Worm (Caenorhabditis elegans) whole organism, young adult: ENCODE measurements around the gene C25H3.7.

Experiments
- B0336.3 ChIP-seq: fragments of 200-800 bp; sonication (Bioruptor generic); IDR thresholded peaks from 2 replicates; pipeline ENCODE4 v1.3.6; 2022; ENCODE audit warnings: missing genetic modification characterization, missing compliant biosample characterization
- C06A6.2 ChIP-seq: fragments of 200-800 bp; sonication (Bioruptor generic); conservative IDR thresholded peaks from 2 replicates; pipeline ENCODE4 v1.3.6; 2022; ENCODE audit warnings: missing genetic modification characterization, missing compliant biosample characterization
- F49E8.2 ChIP-seq: sonication (generic microtip); optimal IDR thresholded peaks from 3 replicates; lab custom pipeline; 2017; ENCODE audit warnings: missing genetic modification characterization, mild to moderate bottlenecking, missing compliant biosample characterization, antibody characterized with exemption, moderate library complexity; ENCODE audit not compliant: insufficient read depth
- F57C9.4 ChIP-seq: sonication (generic microtip); optimal IDR thresholded peaks from 2 replicates; lab custom pipeline; 2017; ENCODE audit warnings: mild to moderate bottlenecking, missing genetic modification characterization, missing compliant biosample characterization
- K12H6.12 ChIP-seq: fragments of 200-800 bp; sonication (Bioruptor generic); optimal IDR thresholded peaks from 2 replicates; lab custom pipeline; 2018; ENCODE audit warnings: mild to moderate bottlenecking, missing genetic modification characterization, missing compliant biosample characterization
- T07F8.4 ChIP-seq: sonication (generic microtip); optimal IDR thresholded peaks from 2 replicates; lab custom pipeline; 2016; ENCODE audit warnings: mild to moderate bottlenecking, missing genetic modification characterization, moderate library complexity, missing compliant biosample characterization
- T26A5.8 ChIP-seq: sonication (generic microtip); optimal IDR thresholded peaks from 2 replicates; lab custom pipeline; 2016; ENCODE audit warnings: missing genetic modification characterization, missing compliant biosample characterization
- Y67H2A.10 ChIP-seq: fragments of 200-800 bp; sonication (Bioruptor generic); conservative IDR thresholded peaks from 2 replicates; pipeline ENCODE4 v1.3.6; 2022; ENCODE audit warnings: missing genetic modification reagents, missing genetic modification characterization, missing compliant biosample characterization
- ama-1 ChIP-seq, 3 experiments: fragments of 150-350 bp in 1 of 3; sonication (generic microtip) in 2 of 3; optimal IDR thresholded peaks; 2 replicates each; lab custom pipeline; 2014 to 2018; ENCODE audit warnings: missing biosample characterization in 2 of 3, missing genetic modification characterization in 2 of 3, missing genetic modification reagents in 2 of 3
- aptf-3 ChIP-seq: fragments of 200-800 bp; sonication (Bioruptor generic); IDR thresholded peaks from 2 replicates; pipeline ENCODE4 v1.3.6; 2022; ENCODE audit warnings: missing genetic modification characterization, missing compliant biosample characterization
- attf-3 ChIP-seq: fragments of 200-800 bp; sonication (Bioruptor generic); conservative IDR thresholded peaks from 2 replicates; pipeline ENCODE4 v1.3.6; 2022; ENCODE audit warnings: missing genetic modification reagents, missing genetic modification characterization, missing compliant biosample characterization
- bed-2 ChIP-seq: fragments of 200-800 bp; sonication (Bioruptor generic); IDR thresholded peaks from 2 replicates; pipeline ENCODE4 v1.3.6; 2022; ENCODE audit warnings: missing genetic modification reagents, missing genetic modification characterization, missing compliant biosample characterization
- cebp-2 ChIP-seq: fragments of 200-800 bp; sonication (Bioruptor generic); IDR thresholded peaks from 2 replicates; pipeline ENCODE4 v1.3.6; 2022; ENCODE audit warnings: missing genetic modification characterization, missing compliant biosample characterization
- ceh-100 ChIP-seq: fragments of 200-800 bp; sonication (Bioruptor generic); IDR thresholded peaks from 2 replicates; pipeline ENCODE4 v1.3.6; 2022; ENCODE audit warnings: missing genetic modification reagents, missing genetic modification characterization, missing compliant biosample characterization
- chd-7 ChIP-seq: sonication (generic microtip); optimal IDR thresholded peaks from 2 replicates; lab custom pipeline; 2016; ENCODE audit warnings: mild to moderate bottlenecking, missing genetic modification characterization, moderate library complexity, missing compliant biosample characterization
- egl-18 ChIP-seq: fragments of 200-800 bp; sonication (Bioruptor generic); IDR thresholded peaks from 2 replicates; pipeline ENCODE4 v1.3.6; 2022; ENCODE audit warnings: missing genetic modification reagents, missing genetic modification characterization, missing compliant biosample characterization
- egrh-3 ChIP-seq: fragments of 200-800 bp; sonication (Bioruptor generic); IDR thresholded peaks from 2 replicates; pipeline ENCODE4 v1.3.6; 2022; ENCODE audit warnings: missing genetic modification reagents, missing genetic modification characterization, missing compliant biosample characterization
- ets-4 ChIP-seq: fragments of 200-800 bp; sonication (Bioruptor generic); optimal IDR thresholded peaks from 2 replicates; lab custom pipeline; 2018; ENCODE audit warnings: mild to moderate bottlenecking, missing genetic modification characterization, missing compliant biosample characterization
- gei-17 ChIP-seq: fragments of 200-800 bp; sonication (Bioruptor generic); optimal IDR thresholded peaks from 2 replicates; lab custom pipeline; 2018; ENCODE audit warnings: mild to moderate bottlenecking, missing genetic modification characterization, missing compliant biosample characterization
- hlh-12 ChIP-seq: sonication (generic microtip); optimal IDR thresholded peaks from 2 replicates; lab custom pipeline; 2016; ENCODE audit warnings: missing genetic modification characterization, missing compliant biosample characterization
- hsf-1 ChIP-seq: fragments of 200-800 bp; sonication (Bioruptor generic); IDR thresholded peaks from 2 replicates; pipeline ENCODE4 v1.3.6; 2022; ENCODE audit warnings: missing genetic modification reagents, missing genetic modification characterization, missing compliant biosample characterization
- lag-1 ChIP-seq: fragments of 200-800 bp; sonication (Bioruptor generic); IDR thresholded peaks from 2 replicates; pipeline ENCODE4 v1.3.6; 2022; ENCODE audit warnings: missing genetic modification reagents, missing genetic modification characterization, missing compliant biosample characterization
- let-607 ChIP-seq, 2 experiments: fragments of 200-800 bp in 1 of 2; sonication (Bioruptor generic) in 1 of 2; sonication (generic microtip) in 1 of 2; optimal IDR thresholded peaks; 2 replicates each; lab custom pipeline; 2016 to 2018; ENCODE audit warnings: mild to moderate bottlenecking in 2 of 2, missing compliant biosample characterization in 2 of 2, missing genetic modification characterization in 2 of 2, moderate library complexity in 2 of 2, missing genotype in 1 of 2
- lin-54 ChIP-seq: fragments of 200-800 bp; sonication (Bioruptor generic); optimal IDR thresholded peaks from 2 replicates; lab custom pipeline; 2018; ENCODE audit warnings: mild to moderate bottlenecking, missing genetic modification characterization, missing compliant biosample characterization
- lsl-1 ChIP-seq: fragments of 200-800 bp; sonication (Bioruptor generic); optimal IDR thresholded peaks from 2 replicates; lab custom pipeline; 2018; ENCODE audit warnings: mild to moderate bottlenecking, missing genetic modification characterization, moderate library complexity, missing compliant biosample characterization
- madf-10 ChIP-seq: sonication (generic microtip); optimal IDR thresholded peaks from 2 replicates; lab custom pipeline; 2016; ENCODE audit warnings: mild to moderate bottlenecking, missing genetic modification characterization, missing compliant biosample characterization
- mcd-1 ChIP-seq: fragments of 200-800 bp; sonication (Bioruptor generic); IDR thresholded peaks from 2 replicates; pipeline ENCODE4 v1.3.6; 2022; ENCODE audit warnings: missing genetic modification reagents, missing genetic modification characterization, missing compliant biosample characterization
- mel-28 ChIP-seq: sonication (generic microtip); optimal IDR thresholded peaks from 2 replicates; lab custom pipeline; 2016; ENCODE audit warnings: borderline replicate concordance, mild to moderate bottlenecking, missing genetic modification characterization, missing compliant biosample characterization
- mes-4 ChIP-seq: sonication (generic microtip); optimal IDR thresholded peaks from 2 replicates; lab custom pipeline; 2016; ENCODE audit warnings: missing genotype, missing genetic modification characterization, missing compliant biosample characterization
- nfya-2 ChIP-seq: fragments of 200-800 bp; sonication (Bioruptor generic); IDR thresholded peaks from 2 replicates; pipeline ENCODE4 v1.3.6; 2022; ENCODE audit warnings: missing genetic modification reagents, missing genetic modification characterization, missing compliant biosample characterization
- nhr-179 ChIP-seq: sonication (generic microtip); optimal IDR thresholded peaks from 2 replicates; lab custom pipeline; 2016; ENCODE audit warnings: mild to moderate bottlenecking, missing genetic modification characterization, missing compliant biosample characterization
- nhr-27 ChIP-seq: fragments of 200-800 bp; sonication (Bioruptor generic); optimal IDR thresholded peaks from 2 replicates; lab custom pipeline; 2018; ENCODE audit warnings: mild to moderate bottlenecking, missing genetic modification characterization, moderate library complexity, missing compliant biosample characterization
- rpc-1 ChIP-seq, 2 experiments: fragments of 150-350 bp in 1 of 2; sonication (generic microtip) in 1 of 2; optimal IDR thresholded peaks; 2 replicates each; lab custom pipeline; 2014 to 2018; ENCODE audit warnings: missing biosample characterization in 1 of 2, missing genetic modification characterization in 1 of 2, missing genetic modification reagents in 1 of 2, missing genotype in 1 of 2
- snpc-4 ChIP-seq, 5 experiments: fragments of 150-350 bp in 1 of 5; sonication (generic microtip) in 4 of 5; optimal IDR thresholded peaks; 2 replicates each; lab custom pipeline; 2014 to 2018; ENCODE audit warnings: missing genetic modification characterization in 5 of 5, missing biosample characterization in 3 of 5, antibody characterized with exemption in 2 of 5, mild to moderate bottlenecking in 2 of 5, missing compliant biosample characterization in 2 of 5, missing genotype in 2 of 5, moderate library complexity in 2 of 5, missing genetic modification reagents in 1 of 5
- sptf-2 ChIP-seq: fragments of 200-800 bp; sonication (Bioruptor generic); optimal IDR thresholded peaks from 2 replicates; lab custom pipeline; 2018; ENCODE audit warnings: mild to moderate bottlenecking, missing genetic modification characterization, missing compliant biosample characterization
- tbx-9 ChIP-seq: sonication (generic microtip); optimal IDR thresholded peaks from 2 replicates; lab custom pipeline; 2016; ENCODE audit warnings: borderline replicate concordance, missing genetic modification characterization, inconsistent platforms, missing compliant biosample characterization
- unc-130 ChIP-seq: sonication (generic microtip); optimal IDR thresholded peaks from 2 replicates; lab custom pipeline; 2016; ENCODE audit warnings: missing genetic modification reagents, missing genetic modification characterization, missing compliant biosample characterization
- unc-62 ChIP-seq: fragments of 150-350 bp; optimal IDR thresholded peaks from 2 replicates; lab custom pipeline; 2014; ENCODE audit warnings: missing biosample characterization, missing genetic modification reagents, missing genetic modification characterization
- zfh-2 ChIP-seq: fragments of 200-800 bp; sonication (Bioruptor generic); conservative IDR thresholded peaks from 2 replicates; pipeline ENCODE4 v1.3.6; 2022; ENCODE audit warnings: missing genetic modification reagents, missing genetic modification characterization, missing compliant biosample characterization
- zim-3 ChIP-seq: sonication (generic microtip); optimal IDR thresholded peaks from 2 replicates; lab custom pipeline; 2017; ENCODE audit warnings: mild to moderate bottlenecking, missing genetic modification characterization, moderate library complexity, missing compliant biosample characterization
- ztf-25 ChIP-seq: fragments of 200-800 bp; sonication (Bioruptor generic); IDR thresholded peaks from 2 replicates; pipeline ENCODE4 v1.3.6; 2022; ENCODE audit warnings: missing genetic modification reagents, missing genetic modification characterization, missing compliant biosample characterization
- ztf-26 ChIP-seq: sonication (generic microtip); optimal IDR thresholded peaks from 2 replicates; lab custom pipeline; 2017; ENCODE audit warnings: missing genetic modification characterization, missing compliant biosample characterization
- ztf-28 ChIP-seq: fragments of 200-800 bp; sonication (Bioruptor generic); IDR thresholded peaks from 2 replicates; pipeline ENCODE4 v1.3.6; 2022; ENCODE audit warnings: missing genetic modification reagents, missing genetic modification characterization, missing compliant biosample characterization

Gene C25H3.7

ce11 chrII:5661735-5662177, 7.0 kb downstream of the C25H3.7 start (continued):
- TF ChIP-seq snpc-4 (GFP tag; optimal IDR thresholded peaks at IDR 0.05; lab: Kevin White, UChicago) (peak; percentile 51), snpc-4 (tag; optimal IDR thresholded peaks at IDR 0.05; lab: Kevin White, UChicago) (peak in 2 of 4 experiments; percentile 82 to 84)

- TF ChIP-seq gei-17 (GFP tag; lab: Kevin White, UChicago): peak; percentile 56
- peak; percentile 67 for TF ChIP-seq lin-54 (GFP tag; lab: Kevin White, UChicago)
- TF ChIP-seq lsl-1 (GFP tag; lab: Kevin White, UChicago): peak; percentile 64
- peak; percentile 55; the same call in 1 of the 2 replicates for TF ChIP-seq bed-2 (GFP tag; lab: Robert Waterston, UW)
- no peak for TF ChIP-seq attf-3
- peak; percentile 37 for TF ChIP-seq F57C9.4 (tag; lab: Kevin White, UChicago)
- TF ChIP-seq lag-1: no peak
- TF ChIP-seq chd-7 (tag; lab: Kevin White, UChicago): peak; percentile 73
- TF ChIP-seq C06A6.2 (GFP tag; lab: Robert Waterston, UW): peak; percentile 84
- peak; percentile 98 for TF ChIP-seq sptf-2 (GFP tag; lab: Kevin White, UChicago)
- peak; percentile 72 for TF ChIP-seq zim-3
- peak; percentile 6 for TF ChIP-seq rpc-1 (optimal IDR thresholded peaks at IDR 0.05; lab: Kevin White, UChicago)
- no peak for TF ChIP-seq rpc-1 (tag; optimal IDR thresholded peaks at IDR 0.05; lab: Kevin White, UChicago)
- peak; percentile 71; the same call in 1 of the 2 replicates for TF ChIP-seq Y67H2A.10
- no peak for TF ChIP-seq B0336.3 (GFP tag; lab: Robert Waterston, UW)
- TF ChIP-seq T07F8.4 (tag; lab: Kevin White, UChicago): peak; percentile 32
- TF ChIP-seq egl-18: peak; percentile 86; the same call in 1 of the 2 replicates
- peak; percentile 11 for TF ChIP-seq mel-28 (tag; lab: Kevin White, UChicago)
- no peak for TF ChIP-seq tbx-9 (tag; lab: Kevin White, UChicago)
- TF ChIP-seq nhr-179 (tag; lab: Kevin White, UChicago): no peak
- TF ChIP-seq K12H6.12 (tag; lab: Kevin White, UChicago): no peak
- 0 out of 2 replicates have a peak, but pooled peaks have one; percentile 40 for TF ChIP-seq cebp-2
- peak; percentile 87 for TF ChIP-seq ztf-26
- TF ChIP-seq zfh-2 (GFP tag; lab: Robert Waterston, UW): peak; percentile 99
- no peak for TF ChIP-seq mes-4
- peak; percentile 95 for TF ChIP-seq egrh-3 (GFP tag; lab: Robert Waterston, UW)
- TF ChIP-seq ceh-100 (GFP tag; lab: Robert Waterston, UW): peak; percentile 80
- no peak for TF ChIP-seq let-607 (tag; optimal IDR thresholded peaks at IDR 0.05; lab: Kevin White, UChicago)
- TF ChIP-seq F49E8.2 (tag; lab: Kevin White, UChicago): no peak
- no peak for TF ChIP-seq hsf-1
- no peak for TF ChIP-seq nhr-27 (tag; lab: Kevin White, UChicago)
- TF ChIP-seq T26A5.8 (tag; lab: Kevin White, UChicago): no peak
- TF ChIP-seq ets-4 (GFP tag; lab: Kevin White, UChicago): peak; percentile 49
- peak; percentile 88 for TF ChIP-seq ztf-28 (GFP tag; lab: Robert Waterston, UW)
- no peak for TF ChIP-seq unc-62 (GFP tag; lab: Kevin White, UChicago)
- TF ChIP-seq madf-10 (tag; lab: Kevin White, UChicago): peak; percentile 79
- no peak for TF ChIP-seq aptf-3 (GFP tag; lab: Robert Waterston, UW)
- no peak for TF ChIP-seq unc-130 (GFP tag; lab: Kevin White, UChicago)
- TF ChIP-seq mcd-1: peak; percentile 85
- TF ChIP-seq hlh-12 (tag; lab: Kevin White, UChicago): no peak
- TF ChIP-seq ztf-25: no peak
- peak; percentile 99 for TF ChIP-seq ama-1 (optimal IDR thresholded peaks at IDR 0.05; lab: Kevin White, UChicago)
- TF ChIP-seq ama-1 (GFP tag; optimal IDR thresholded peaks at IDR 0.05; lab: Kevin White, UChicago): peak in 1 of 2 experiments; percentile 61
- peak; percentile 100 for TF ChIP-seq nfya-2
Measured at ce11 chrII:5660736-5661734, 7.7 kb downstream of the C25H3.7 start, which contains the start of the genes ift-43 and mdt-26. ift-43 (minus strand) TSS chrII:5660786. mdt-26 (plus strand) TSS chrII:5661181.
